Worm (Caenorhabditis elegans) whole organism, L4 larva: ENCODE results near the gene ida-1.

ENCODE experiments used
- F10B5.3 ChIP-seq: sonication (generic microtip); optimal IDR thresholded peaks from 2 replicates; lab custom pipeline; 2016; ENCODE audit warnings: mild to moderate bottlenecking, missing genetic modification characterization, missing compliant biosample characterization
- F26F4.8 ChIP-seq: fragments of 200-800 bp; sonication (Bioruptor generic); conservative IDR thresholded peaks from 2 replicates; pipeline ENCODE4 v1.3.6; 2022; ENCODE audit warnings: missing genetic modification characterization, missing compliant biosample characterization
- F44E2.7 ChIP-seq: fragments of 200-800 bp; sonication (Bioruptor generic); IDR thresholded peaks from 2 replicates; pipeline ENCODE4 v2.1.2; 2022; ENCODE audit warnings: missing genetic modification characterization, missing compliant biosample characterization
- T20F7.1 ChIP-seq: fragments of 200-800 bp; sonication (Bioruptor generic); optimal IDR thresholded peaks from 2 replicates; lab custom pipeline; 2018; ENCODE audit warnings: mild to moderate bottlenecking, missing genetic modification characterization, missing compliant biosample characterization
- Y5F2A.4 ChIP-seq: fragments of 200-800 bp; sonication (Bioruptor generic); optimal IDR thresholded peaks from 2 replicates; lab custom pipeline; 2018; ENCODE audit warnings: mild to moderate bottlenecking, missing genetic modification characterization, missing compliant biosample characterization
- aha-1 ChIP-seq: fragments of 150-350 bp; peaks from one replicate; lab custom pipeline; 2014; ENCODE audit warnings: missing biosample characterization, missing genetic modification characterization
- aly-2 ChIP-seq: sonication (generic microtip); optimal IDR thresholded peaks from 2 replicates; lab custom pipeline; 2018; ENCODE audit warnings: missing biosample characterization, missing genetic modification characterization
- arid-1 ChIP-seq: fragments of 200-800 bp; sonication (Bioruptor generic); conservative IDR thresholded peaks from 2 replicates; pipeline ENCODE4 v1.3.6; 2022; ENCODE audit warnings: missing genetic modification reagents, missing genetic modification characterization, missing compliant biosample characterization
- ceh-32 ChIP-seq: sonication (generic microtip); optimal IDR thresholded peaks from 2 replicates; lab custom pipeline; 2016; ENCODE audit warnings: mild to moderate bottlenecking, missing genetic modification characterization, missing compliant biosample characterization; ENCODE audit not compliant: poor library complexity
- ceh-44 ChIP-seq: fragments of 200-800 bp; sonication (Bioruptor generic); IDR thresholded peaks from 2 replicates; pipeline ENCODE4 v1.3.6; 2022; ENCODE audit warnings: missing genetic modification reagents, missing genetic modification characterization, missing compliant biosample characterization
- ctbp-1 ChIP-seq: fragments of 200-800 bp; sonication (Bioruptor generic); IDR thresholded peaks from 2 replicates; pipeline ENCODE4 v1.3.6; 2022; ENCODE audit warnings: missing genetic modification reagents, missing genetic modification characterization, missing compliant biosample characterization
- daf-12 ChIP-seq: fragments of 150-350 bp; optimal IDR thresholded peaks from 2 replicates; lab custom pipeline; 2014; ENCODE audit warnings: missing biosample characterization, missing genetic modification reagents, missing genetic modification characterization
- daf-16 ChIP-seq, 3 experiments: sonication (generic microtip); optimal IDR thresholded peaks; 2 replicates each; lab custom pipeline; 2016 to 2017; ENCODE audit warnings: missing genetic modification characterization in 3 of 3, missing genetic modification reagents in 3 of 3, mild to moderate bottlenecking in 2 of 3, missing compliant biosample characterization in 2 of 3, missing biosample characterization in 1 of 3, moderate library complexity in 1 of 3
- dmd-6 ChIP-seq: fragments of 200-800 bp; sonication (Bioruptor generic); IDR thresholded peaks from 2 replicates; pipeline ENCODE4 v1.3.6; 2022; ENCODE audit warnings: missing genetic modification reagents, missing genetic modification characterization, missing compliant biosample characterization
- dmd-8 ChIP-seq: fragments of 200-800 bp; sonication (Bioruptor generic); IDR thresholded peaks from 2 replicates; pipeline ENCODE4 v1.3.6; 2022; ENCODE audit warnings: missing genetic modification characterization, missing compliant biosample characterization
- duxl-1 ChIP-seq: sonication (generic microtip); optimal IDR thresholded peaks from 2 replicates; lab custom pipeline; 2016; ENCODE audit warnings: mild to moderate bottlenecking, missing genetic modification characterization, moderate library complexity, missing compliant biosample characterization; ENCODE audit not compliant: poor library complexity
- egl-43 ChIP-seq: fragments of 200-800 bp; sonication (Bioruptor generic); IDR thresholded peaks from 2 replicates; pipeline ENCODE4 v1.3.6; 2022; ENCODE audit warnings: missing genetic modification reagents, missing genetic modification characterization, missing compliant biosample characterization
- hif-1 ChIP-seq, 2 experiments: sonication (generic microtip); optimal IDR thresholded peaks; 2 replicates each; lab custom pipeline; 2016 to 2017; ENCODE audit warnings: missing compliant biosample characterization in 2 of 2, missing genetic modification characterization in 2 of 2, missing genetic modification reagents in 2 of 2, missing genotype in 2 of 2, mild to moderate bottlenecking in 1 of 2
- hlh-30 ChIP-seq: sonication (generic microtip); optimal IDR thresholded peaks from 2 replicates; lab custom pipeline; 2017; ENCODE audit warnings: antibody characterized with exemption, mild to moderate bottlenecking, missing genetic modification characterization, missing compliant biosample characterization; ENCODE audit not compliant: insufficient read depth
- hmg-1.1 ChIP-seq: fragments of 200-800 bp; sonication (Bioruptor generic); IDR thresholded peaks from 2 replicates; pipeline ENCODE4 v1.3.6; 2022; ENCODE audit warnings: missing genetic modification reagents, missing genetic modification characterization, missing compliant biosample characterization
- lim-7 ChIP-seq: fragments of 200-800 bp; sonication (Bioruptor generic); IDR thresholded peaks from 2 replicates; pipeline ENCODE4 v1.3.6; 2022; ENCODE audit warnings: missing genetic modification characterization, missing compliant biosample characterization
- lin-13 ChIP-seq: fragments of 150-350 bp; optimal IDR thresholded peaks from 2 replicates; lab custom pipeline; 2014; ENCODE audit warnings: missing biosample characterization, missing genetic modification reagents, missing genetic modification characterization
- lin-15B ChIP-seq: fragments of 150-350 bp; sonication (generic microtip); optimal IDR thresholded peaks from 3 replicates; lab custom pipeline; 2014; ENCODE audit warnings: missing biosample characterization, missing genetic modification characterization
- lin-29 ChIP-seq: fragments of 200-800 bp; sonication (Bioruptor generic); IDR thresholded peaks from 2 replicates; pipeline ENCODE4 v1.3.6; 2022; ENCODE audit warnings: missing genetic modification reagents, missing genetic modification characterization, missing compliant biosample characterization
- lir-3 ChIP-seq: sonication (generic microtip); optimal IDR thresholded peaks from 2 replicates; lab custom pipeline; 2016; ENCODE audit warnings: mild to moderate bottlenecking, missing genetic modification characterization, missing compliant biosample characterization
- lsy-2 ChIP-seq, 2 experiments: fragments of 150-350 bp in 1 of 2; sonication (generic microtip) in 1 of 2; optimal IDR thresholded peaks; 2 replicates each; lab custom pipeline; 2014 to 2017; ENCODE audit warnings: missing biosample characterization in 2 of 2, missing genetic modification characterization in 2 of 2
- madf-9 ChIP-seq: fragments of 200-800 bp; sonication (Bioruptor generic); conservative IDR thresholded peaks from 2 replicates; pipeline ENCODE4 v1.3.6; 2022; ENCODE audit warnings: missing genetic modification reagents, missing genetic modification characterization, missing compliant biosample characterization
- mdl-1 ChIP-seq, 2 experiments: fragments of 150-350 bp in 1 of 2; sonication (generic microtip) in 1 of 2; optimal IDR thresholded peaks; 2 replicates each; lab custom pipeline; 2014 to 2017; ENCODE audit warnings: missing biosample characterization in 2 of 2, missing genetic modification characterization in 2 of 2
- mep-1 ChIP-seq: fragments of 150-350 bp; sonication (generic microtip); optimal IDR thresholded peaks from 3 replicates; lab custom pipeline; 2014; ENCODE audit warnings: missing biosample characterization, missing genetic modification characterization
- mes-2 ChIP-seq: sonication (generic microtip); optimal IDR thresholded peaks from 2 replicates; lab custom pipeline; 2016; ENCODE audit warnings: missing genotype, mild to moderate bottlenecking, missing genetic modification characterization, missing compliant biosample characterization; ENCODE audit not compliant: poor library complexity, severe bottlenecking
- mxl-3 ChIP-seq: fragments of 200-800 bp; sonication (Bioruptor generic); optimal IDR thresholded peaks from 2 replicates; lab custom pipeline; 2018; ENCODE audit warnings: mild to moderate bottlenecking, missing genetic modification characterization, missing compliant biosample characterization
- nhr-102 ChIP-seq: sonication (generic microtip); optimal IDR thresholded peaks from 2 replicates; lab custom pipeline; 2016; ENCODE audit warnings: mild to moderate bottlenecking, missing genetic modification characterization, moderate library complexity, missing compliant biosample characterization
- nhr-28 ChIP-seq: fragments of 150-350 bp; optimal IDR thresholded peaks from 2 replicates; lab custom pipeline; 2014; ENCODE audit warnings: missing biosample characterization, missing genetic modification characterization
- nhr-42 ChIP-seq: fragments of 200-800 bp; sonication (Bioruptor generic); IDR thresholded peaks from 2 replicates; pipeline ENCODE4 v1.3.6; 2022; ENCODE audit warnings: missing genetic modification characterization, missing compliant biosample characterization
- nhr-6 ChIP-seq: fragments of 150-350 bp; optimal IDR thresholded peaks from 2 replicates; lab custom pipeline; 2014; ENCODE audit warnings: missing biosample characterization, missing genetic modification characterization
- nhr-77 ChIP-seq: fragments of 150-350 bp; optimal IDR thresholded peaks from 2 replicates; lab custom pipeline; 2014; ENCODE audit warnings: missing biosample characterization, missing genetic modification characterization
- spr-3 ChIP-seq: fragments of 200-800 bp; sonication (Bioruptor generic); optimal IDR thresholded peaks from 2 replicates; lab custom pipeline; 2018; ENCODE audit warnings: mild to moderate bottlenecking, missing genetic modification characterization, missing compliant biosample characterization
- tag-97 ChIP-seq: fragments of 200-800 bp; sonication (Bioruptor generic); IDR thresholded peaks from 2 replicates; pipeline ENCODE4 v1.3.6; 2022; ENCODE audit warnings: missing genetic modification characterization, missing compliant biosample characterization
- unc-39 ChIP-seq: sonication (generic microtip); optimal IDR thresholded peaks from 2 replicates; lab custom pipeline; 2017; ENCODE audit warnings: missing biosample characterization, missing genetic modification characterization
- unc-62 ChIP-seq, 3 experiments: fragments of 150-350 bp in 1 of 3; sonication (generic microtip); optimal IDR thresholded peaks in 2 of 3; peaks in 1 of 3; 1 replicate in 1 of 3; 2 replicates in 2 of 3; lab custom pipeline; 2014 to 2017; ENCODE audit warnings: missing biosample characterization in 3 of 3, missing genetic modification characterization in 3 of 3, missing genetic modification reagents in 3 of 3, missing genotype in 1 of 3
- zag-1 ChIP-seq: fragments of 150-350 bp; optimal IDR thresholded peaks from 2 replicates; lab custom pipeline; 2014; ENCODE audit warnings: missing biosample characterization, missing genetic modification characterization
- zfp-3 ChIP-seq: fragments of 200-800 bp; sonication (Bioruptor generic); conservative IDR thresholded peaks from 2 replicates; pipeline ENCODE4 v1.3.6; 2022; ENCODE audit warnings: missing genetic modification reagents, missing genetic modification characterization, missing compliant biosample characterization
- zip-11 ChIP-seq: fragments of 200-800 bp; sonication (Bioruptor generic); IDR thresholded peaks from 2 replicates; pipeline ENCODE4 v1.3.6; 2022; ENCODE audit warnings: missing genetic modification characterization, missing compliant biosample characterization
- zip-2 ChIP-seq: fragments of 150-350 bp; optimal IDR thresholded peaks from 2 replicates; lab custom pipeline; 2014; ENCODE audit warnings: missing biosample characterization, missing genetic modification characterization
- ztf-11 ChIP-seq: fragments of 150-350 bp; optimal IDR thresholded peaks from 2 replicates; lab custom pipeline; 2014; ENCODE audit warnings: missing biosample characterization, missing genetic modification characterization

ida-1 gene

DNA sequence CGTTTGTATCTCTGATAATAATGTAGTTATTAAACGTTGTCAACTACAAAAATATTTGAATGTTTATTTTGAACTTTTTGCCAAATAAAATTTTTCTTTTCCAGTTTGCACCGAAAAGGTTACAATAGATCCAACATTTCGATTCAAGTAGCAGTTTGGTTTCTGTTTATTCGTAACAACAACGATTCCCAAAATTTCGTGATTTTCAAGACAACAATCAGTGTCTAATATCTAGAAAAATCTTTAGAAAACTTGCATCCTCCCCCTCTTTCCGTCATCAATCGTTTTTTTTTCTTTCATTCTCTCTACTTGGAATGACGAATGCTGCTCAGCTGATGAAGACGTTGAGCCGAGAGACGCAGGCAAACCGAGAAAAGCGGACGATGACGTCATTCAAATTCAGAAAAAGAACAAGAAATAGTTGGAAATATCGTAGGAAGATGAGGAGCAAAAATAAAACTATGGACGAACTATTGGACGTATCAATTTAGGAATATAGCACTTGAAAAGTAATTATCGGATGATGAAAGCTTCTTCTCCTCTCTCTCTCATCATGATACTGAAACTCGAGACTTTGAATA is 3.3 kb downstream of the ida-1 start (continued):
- TF ChIP-seq hlh-30 (tag; lab: Kevin White, UChicago): peak; percentile 63
- peak; percentile 50 for TF ChIP-seq dmd-6 (GFP tag; lab: Robert Waterston, UW)
- TF ChIP-seq hif-1 (tag; optimal IDR thresholded peaks at IDR 0.05; lab: Kevin White, UChicago): peak in 1 of 2 experiments; percentile 65
- peak; percentile 20 for TF ChIP-seq mes-2 (tag; lab: Kevin White, UChicago)

DNA sequence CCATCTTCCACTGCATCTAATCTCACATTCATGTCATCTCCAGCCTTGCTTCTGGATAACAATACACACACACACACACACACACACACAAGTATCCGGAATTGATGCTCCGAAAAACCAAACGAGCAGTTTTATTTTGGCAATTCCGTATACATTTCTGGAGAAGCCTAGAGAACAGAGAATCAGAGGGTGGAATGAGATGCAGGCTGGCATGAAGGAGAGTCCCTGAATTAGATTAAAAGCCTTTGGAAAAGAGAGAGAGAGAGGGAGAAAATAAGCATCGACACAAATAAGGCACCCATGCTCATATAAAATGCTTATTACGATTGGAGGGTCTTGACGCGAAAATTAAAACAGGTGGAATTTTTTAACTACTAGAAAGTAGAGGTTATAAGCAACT is 5.4 kb downstream of the ida-1 start:
- peak in 1 of 2 experiments; percentile 1 for TF ChIP-seq unc-62 (GFP tag; optimal IDR thresholded peaks at IDR 0.05 in 1 of 2; lab: Kevin White, UChicago)
- TF ChIP-seq unc-62 (tag; optimal IDR thresholded peaks at IDR 0.05; lab: Kevin White, UChicago): no peak
- no peak for TF ChIP-seq lim-7 (GFP tag; lab: Robert Waterston, UW)
- no peak for TF ChIP-seq mdl-1 (tag; optimal IDR thresholded peaks at IDR 0.05; lab: Kevin White, UChicago)
- TF ChIP-seq F10B5.3 (tag; lab: Kevin White, UChicago): no peak
- TF ChIP-seq unc-39: no peak
- 0 out of 2 replicates have a peak, but pooled peaks have one; percentile 7 for TF ChIP-seq ctbp-1 (GFP tag; lab: Robert Waterston, UW)
- no peak for TF ChIP-seq nhr-42 (GFP tag; lab: Robert Waterston, UW)
- no peak for TF ChIP-seq mep-1
- no peak for TF ChIP-seq nhr-28 (tag; lab: Kevin White, UChicago)
- TF ChIP-seq lin-13: no peak
- no peak for TF ChIP-seq spr-3 (GFP tag; lab: Kevin White, UChicago)
- no peak for TF ChIP-seq T20F7.1 (GFP tag; lab: Kevin White, UChicago)
- TF ChIP-seq daf-16 (GFP tag; optimal IDR thresholded peaks at IDR 0.05; lab: Kevin White, UChicago): no peak
- TF ChIP-seq daf-16 (tag; optimal IDR thresholded peaks at IDR 0.05; lab: Kevin White, UChicago): no peak
- TF ChIP-seq aha-1: peak; percentile 85
- peak in 1 of 2 experiments; percentile 28 for TF ChIP-seq lsy-2 (tag; optimal IDR thresholded peaks at IDR 0.05; lab: Kevin White, UChicago)
- TF ChIP-seq hmg-1.1: no peak
- no peak for TF ChIP-seq zip-11 (GFP tag; lab: Robert Waterston, UW)
- no peak for TF ChIP-seq dmd-8 (GFP tag; lab: Robert Waterston, UW)

DNA sequence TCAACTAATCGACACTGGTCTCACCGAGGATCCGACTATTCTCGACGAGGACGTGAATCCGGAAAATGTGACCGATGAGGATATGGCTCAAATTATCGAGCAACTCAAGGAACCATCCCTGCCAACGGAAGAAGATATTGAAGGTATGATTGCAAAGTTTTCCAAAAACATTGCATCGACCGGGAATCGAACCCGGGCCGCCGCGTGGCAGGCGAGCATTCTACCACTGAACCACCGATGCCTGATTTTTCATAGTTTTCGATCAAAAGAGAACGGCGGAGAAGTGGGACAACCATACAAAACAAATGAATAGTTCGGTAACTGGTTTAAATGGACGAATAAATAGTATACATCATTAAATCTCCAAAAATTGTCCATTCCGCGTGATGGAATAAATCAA is 6.5 kb downstream of the ida-1 start:
- TF ChIP-seq F10B5.3 (tag; lab: Kevin White, UChicago): no peak
- TF ChIP-seq nhr-6 (tag; lab: Kevin White, UChicago): no peak
- TF ChIP-seq aly-2 (tag; lab: Kevin White, UChicago): no peak
- TF ChIP-seq ceh-44 (GFP tag; lab: Robert Waterston, UW): no peak
- TF ChIP-seq daf-12 (tag; lab: Kevin White, UChicago): no peak
- no peak for TF ChIP-seq lir-3 (tag; lab: Kevin White, UChicago)
- TF ChIP-seq spr-3 (GFP tag; lab: Kevin White, UChicago): no peak
- no peak for TF ChIP-seq lin-13
- TF ChIP-seq zip-2 (tag; lab: Kevin White, UChicago): no peak
- no peak for TF ChIP-seq nhr-77 (tag; lab: Kevin White, UChicago)
- peak; percentile 10; the same call in 1 of the 2 replicates for TF ChIP-seq arid-1
- no peak for TF ChIP-seq duxl-1 (tag; lab: Kevin White, UChicago)
- peak; percentile 50 for TF ChIP-seq mxl-3 (GFP tag; lab: Kevin White, UChicago)
- no peak for TF ChIP-seq hif-1 (tag; optimal IDR thresholded peaks at IDR 0.05; lab: Kevin White, UChicago)
- TF ChIP-seq tag-97 (GFP tag; lab: Robert Waterston, UW): no peak
- no peak for TF ChIP-seq ceh-32
- TF ChIP-seq Y5F2A.4 (GFP tag; lab: Kevin White, UChicago): no peak
- peak; percentile 88 for TF ChIP-seq egl-43 (GFP tag; lab: Robert Waterston, UW)
- TF ChIP-seq F44E2.7 (GFP tag; lab: Robert Waterston, UW): 0 out of 2 replicates have a peak, but pooled peaks have one; percentile 40
- TF ChIP-seq nhr-102: peak; percentile 6
- 0 out of 2 replicates have a peak, but pooled peaks have one; percentile 65 for TF ChIP-seq dmd-8 (GFP tag; lab: Robert Waterston, UW)
- TF ChIP-seq madf-9 (GFP tag; lab: Robert Waterston, UW): no peak
- no peak for TF ChIP-seq lin-29 (GFP tag; lab: Robert Waterston, UW)
- TF ChIP-seq mdl-1 (tag; optimal IDR thresholded peaks at IDR 0.05; lab: Kevin White, UChicago): no peak
- TF ChIP-seq mes-2 (tag; lab: Kevin White, UChicago): peak; percentile 17
- TF ChIP-seq zfp-3 (GFP tag; lab: Robert Waterston, UW): no peak
- TF ChIP-seq F26F4.8 (GFP tag; lab: Robert Waterston, UW): peak; percentile 53
- TF ChIP-seq lin-15B (tag; lab: Kevin White, UChicago): no peak
- no peak for TF ChIP-seq ztf-11
- no peak for TF ChIP-seq zag-1 (tag; lab: Kevin White, UChicago)
